Fruit fly (Drosophila melanogaster): ENCODE measurements around the gene dpr20.
A peak's percentile ranks its signal among the peaks of the same experiment; 100 is the strongest.
"Not testable (repeated sequence)": the region's sequence is repeated elsewhere in the genome, so short reads cannot be mapped to it uniquely, and the experiment has no call there.

Gene dpr20

dm6 chr3L:872389-872972, 15.4 kb upstream of the dpr20 start:
- TF ChIP-seq CG9948 (tag; optimal IDR thresholded peaks at IDR 0.05) = peak; percentile 29
- peak; percentile 34 for TF ChIP-seq Pif1A (GFP tag; optimal IDR thresholded peaks at IDR 0.05)
- TF ChIP-seq CG13204 (GFP tag; optimal IDR thresholded peaks at IDR 0.05) = no peak
- TF ChIP-seq CG34367 (tag; optimal IDR thresholded peaks at IDR 0.05) = peak; percentile 39
- TF ChIP-seq CG8159 (tag; optimal IDR thresholded peaks at IDR 0.05) = peak; percentile 36
- no peak for TF ChIP-seq gl (tag; optimal IDR thresholded peaks at IDR 0.05)
- TF ChIP-seq CG8301 (tag; optimal IDR thresholded peaks at IDR 0.05) = peak; percentile 9
- TF ChIP-seq D1 (tag; optimal IDR thresholded peaks at IDR 0.05) = no peak
- no peak for TF ChIP-seq CG10348 (GFP tag; IDR thresholded peaks at IDR 0.05)
- TF ChIP-seq EcR (GFP tag; optimal IDR thresholded peaks at IDR 0.05) = no peak
- TF ChIP-seq CG32121 (GFP tag; IDR thresholded peaks at IDR 0.05) = peak; percentile 19; the same call in 1 of the 2 replicates
- TF ChIP-seq CG12605 (GFP tag; IDR thresholded peaks at IDR 0.05) = no peak
- peak; percentile 53; the same call in 2 of the 3 replicates for TF ChIP-seq CG4496 (GFP tag; IDR thresholded peaks at IDR 0.05)
- TF ChIP-seq fd96Ca (GFP tag; IDR thresholded peaks at IDR 0.05) = peak; percentile 65; the same call in 1 of the 3 replicates
- peak; percentile 44 for TF ChIP-seq CG15710 (tag; optimal IDR thresholded peaks at IDR 0.05)
- TF ChIP-seq Snoo (tag; optimal IDR thresholded peaks at IDR 0.05) = peak; percentile 22
- TF ChIP-seq CG14655 (GFP tag; optimal IDR thresholded peaks at IDR 0.05) = peak; percentile 39
- no peak for TF ChIP-seq Pif1B (GFP tag; optimal IDR thresholded peaks at IDR 0.05)
- TF ChIP-seq rn (GFP tag; IDR thresholded peaks at IDR 0.05) = 0 out of 2 replicates have a peak, but pooled peaks have one; percentile 41
- TF ChIP-seq CG17806 (tag; optimal IDR thresholded peaks at IDR 0.05) = peak; percentile 17
- TF ChIP-seq Ets98B (GFP tag; IDR thresholded peaks at IDR 0.05) = 0 out of 2 replicates have a peak, but pooled peaks have one; percentile 8

- TF ChIP-seq CG10348 (GFP tag; IDR thresholded peaks at IDR 0.05) (no peak), EcR (GFP tag; optimal IDR thresholded peaks at IDR 0.05) (peak; percentile 6)
Observed at dm6 chr3L:871713-872112, 14.7 kb upstream of the dpr20 start, which contains the start of gene Usp10. Usp10 (plus strand) TSS chr3L:871899.

dm6 chr3L:868800-869199, 11.8 kb upstream of the dpr20 start:
- TF ChIP-seq CG14655 (GFP tag; optimal IDR thresholded peaks at IDR 0.05) (no peak), gl (tag; optimal IDR thresholded peaks at IDR 0.05) (no peak), Snoo (tag; optimal IDR thresholded peaks at IDR 0.05) (no peak), CG10348 (GFP tag; IDR thresholded peaks at IDR 0.05) (no peak), CG4496 (GFP tag; IDR thresholded peaks at IDR 0.05) (no peak), CG12605 (GFP tag; IDR thresholded peaks at IDR 0.05) (no peak), CG8301 (tag; optimal IDR thresholded peaks at IDR 0.05) (no peak), CG17806 (tag; optimal IDR thresholded peaks at IDR 0.05) (no peak), CG15710 (tag; optimal IDR thresholded peaks at IDR 0.05) (no peak), CG32121 (GFP tag; IDR thresholded peaks at IDR 0.05) (no peak)

dm6 chr3L:865096-865495, 8.0 kb upstream of the dpr20 start, which contains the start of gene CG12502:
CG12502 (plus strand) TSS chr3L:865396.
- TF ChIP-seq CG32121 (GFP tag; IDR thresholded peaks at IDR 0.05); CG4496 (GFP tag; IDR thresholded peaks at IDR 0.05); CG9948 (tag; optimal IDR thresholded peaks at IDR 0.05): not testable (repeated sequence)

- TF ChIP-seq fd96Ca (GFP tag; IDR thresholded peaks at IDR 0.05) (no peak), CG9948 (tag; optimal IDR thresholded peaks at IDR 0.05) (no peak), gl (tag; optimal IDR thresholded peaks at IDR 0.05) (no peak), Pif1B (GFP tag; optimal IDR thresholded peaks at IDR 0.05) (no peak), rn (GFP tag; IDR thresholded peaks at IDR 0.05) (no peak), Ets98B (GFP tag; IDR thresholded peaks at IDR 0.05) (no peak), EcR (GFP tag; optimal IDR thresholded peaks at IDR 0.05) (no peak), CG15710 (tag; optimal IDR thresholded peaks at IDR 0.05) (no peak), D1 (tag; optimal IDR thresholded peaks at IDR 0.05) (no peak), CG10348 (GFP tag; IDR thresholded peaks at IDR 0.05) (no peak), CG13204 (GFP tag; optimal IDR thresholded peaks at IDR 0.05) (no peak), CG32121 (GFP tag; IDR thresholded peaks at IDR 0.05) (no peak), Pif1A (GFP tag; optimal IDR thresholded peaks at IDR 0.05) (no peak), CG12605 (GFP tag; IDR thresholded peaks at IDR 0.05) (no peak), CG14655 (GFP tag; optimal IDR thresholded peaks at IDR 0.05) (no peak), Snoo (tag; optimal IDR thresholded peaks at IDR 0.05) (no peak), CG8301 (tag; optimal IDR thresholded peaks at IDR 0.05) (no peak), CG17806 (tag; optimal IDR thresholded peaks at IDR 0.05) (no peak), CG4496 (GFP tag; IDR thresholded peaks at IDR 0.05) (no peak)
Observed at dm6 chr3L:852267-852666, 4.8 kb downstream of the dpr20 start.

- TF ChIP-seq CG15710 (tag; optimal IDR thresholded peaks at IDR 0.05) = peak; percentile 49
- TF ChIP-seq D1 (tag; optimal IDR thresholded peaks at IDR 0.05) = no peak
- peak; percentile 63; the same call in 1 of the 3 replicates for TF ChIP-seq CG4496 (GFP tag; IDR thresholded peaks at IDR 0.05)
- no peak for TF ChIP-seq Ets98B (GFP tag; IDR thresholded peaks at IDR 0.05)
- peak; percentile 69 for TF ChIP-seq CG32121 (GFP tag; IDR thresholded peaks at IDR 0.05)
- TF ChIP-seq CG12605 (GFP tag; IDR thresholded peaks at IDR 0.05) = no peak
- peak; percentile 72 for TF ChIP-seq fd96Ca (GFP tag; IDR thresholded peaks at IDR 0.05)
- TF ChIP-seq EcR (GFP tag; optimal IDR thresholded peaks at IDR 0.05) = no peak
- peak; percentile 43 for TF ChIP-seq CG8159 (tag; optimal IDR thresholded peaks at IDR 0.05)
- TF ChIP-seq CG9948 (tag; optimal IDR thresholded peaks at IDR 0.05) = no peak
- peak; percentile 41 for TF ChIP-seq CG17806 (tag; optimal IDR thresholded peaks at IDR 0.05)
- TF ChIP-seq CG14655 (GFP tag; optimal IDR thresholded peaks at IDR 0.05) = no peak
Observed at dm6 chr3L:851061-851460, 6.0 kb downstream of the dpr20 start, which contains the start of gene Dci. Dci (plus strand) TSS chr3L:851346.

Data from whole organism, pupa.